Fruit fly (Drosophila melanogaster): ENCODE results near the gene SA2.

- TF ChIP-seq tj (GFP tag; optimal IDR thresholded peaks at IDR 0.05) (no peak), CG11617 (GFP tag; optimal IDR thresholded peaks at IDR 0.05) (no peak), kay (GFP tag; ENCODE audit: borderline replicate concordance) (no peak), toe (GFP tag; optimal IDR thresholded peaks at IDR 0.05) (no peak), Crg-1 (GFP tag; optimal IDR thresholded peaks at IDR 0.05) (no peak)
Observed at dm6 chr3L:1404549-1404948, 33.1 kb downstream of the SA2 start.
